Worm (Caenorhabditis elegans) whole organism, late embryonic: ENCODE data around the gene vti-1.

Experiments
- ama-1 ChIP-seq: fragments of 150-350 bp; optimal IDR thresholded peaks from 2 replicates; lab custom pipeline; 2014
- ceh-34 ChIP-seq: sonication (generic microtip); optimal IDR thresholded peaks from 2 replicates; lab custom pipeline; 2016; ENCODE audit warnings: mild to moderate bottlenecking, missing genetic modification characterization, missing compliant biosample characterization
- ceh-48 ChIP-seq: sonication (generic microtip); optimal IDR thresholded peaks from 2 replicates; lab custom pipeline; 2016; ENCODE audit warnings: missing genetic modification characterization, inconsistent platforms, missing compliant biosample characterization
- pha-4 ChIP-seq: fragments of 150-350 bp; optimal IDR thresholded peaks from 2 replicates; lab custom pipeline; 2018; ENCODE audit warnings: missing biosample characterization, missing genetic modification reagents, missing genetic modification characterization
- ref-2 ChIP-seq: sonication (generic microtip); optimal IDR thresholded peaks from 2 replicates; lab custom pipeline; 2016; ENCODE audit warnings: missing genetic modification characterization, missing compliant biosample characterization
- unc-55 ChIP-seq: sonication (generic microtip); optimal IDR thresholded peaks from 2 replicates; lab custom pipeline; 2017; ENCODE audit warnings: missing biosample characterization, missing genetic modification reagents, missing genetic modification characterization

DNA sequence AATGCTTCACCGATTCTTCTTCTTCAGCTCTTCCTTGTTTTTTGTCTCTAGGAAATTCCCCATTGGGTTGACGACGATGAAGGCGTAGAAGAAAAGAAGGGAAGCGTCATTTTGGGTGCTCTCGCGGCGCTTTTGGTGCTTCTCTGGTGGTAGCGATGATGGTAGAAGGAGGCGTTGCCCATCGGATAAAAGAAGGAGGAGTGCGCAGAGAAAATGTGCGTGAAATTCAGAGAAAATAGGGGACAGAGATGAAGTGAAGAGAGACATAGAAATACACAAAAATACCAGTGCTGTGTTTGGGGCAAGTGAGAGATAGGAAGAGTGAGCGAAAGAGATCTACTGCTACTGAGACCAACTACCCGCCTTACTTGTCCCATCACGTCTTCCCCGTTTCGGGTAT, 40.4 kb upstream of the vti-1 start, which contains the start of gene oig-5:
- TF ChIP-seq ref-2 (no peak), ama-1 (lab: Kevin White, UChicago) (no peak), unc-55 (GFP tag; lab: Kevin White, UChicago) (no peak), pha-4 (tag; lab: Kevin White, UChicago) (no peak), ceh-34 (tag; lab: Kevin White, UChicago) (no peak), ceh-48 (tag; lab: Kevin White, UChicago) (no peak)
